Fruit fly (Drosophila melanogaster) whole organism, embryonic: ENCODE results near the gene MICAL-like.

Source experiments
- Ada2b ChIP-seq: fragments of 200-800 bp; sonication (Bioruptor generic); IDR thresholded peaks from 2 replicates; pipeline ENCODE4 v1.3.6; 2022; ENCODE audit warnings: missing biosample characterization, missing genetic modification characterization
- Aef1 ChIP-seq: fragments of 200-800 bp; sonication (Bioruptor generic); IDR thresholded peaks from 3 replicates; pipeline ENCODE4 v1.3.6; 2022; ENCODE audit warnings: missing biosample characterization, missing genetic modification characterization
- Asciz ChIP-seq: fragments of 200-800 bp; sonication (Bioruptor generic); optimal IDR thresholded peaks from 2 replicates; lab custom pipeline; 2017; ENCODE audit warnings: missing biosample characterization, mild to moderate bottlenecking, missing genetic modification characterization, missing genetic modification reagents
- BEAF-32 ChIP-seq: fragments of 200-800 bp; sonication (Bioruptor generic); optimal IDR thresholded peaks from 3 replicates; lab custom pipeline; 2017; ENCODE audit warnings: missing biosample characterization, missing genetic modification characterization, mild to moderate bottlenecking, moderate library complexity, missing genetic modification reagents
- CG10267 ChIP-seq: fragments of 200-800 bp; sonication (Bioruptor generic); optimal IDR thresholded peaks from 2 replicates; lab custom pipeline; 2018; ENCODE audit warnings: missing biosample characterization, mild to moderate bottlenecking, missing genetic modification characterization, moderate library complexity
- CG10321 ChIP-seq: fragments of 200-800 bp; sonication (Bioruptor generic); IDR thresholded peaks from 2 replicates; pipeline ENCODE4 v1.3.6; 2022; ENCODE audit warnings: missing biosample characterization, missing genetic modification characterization
- CG10654 ChIP-seq: fragments of 200-800 bp; sonication (Bioruptor generic); optimal IDR thresholded peaks from 2 replicates; lab custom pipeline; 2016; ENCODE audit warnings: missing biosample characterization, missing genetic modification characterization
- CG11085 ChIP-seq: fragments of 200-800 bp; sonication (Bioruptor generic); IDR thresholded peaks from 2 replicates; pipeline ENCODE4 v1.3.6; 2022; ENCODE audit warnings: missing biosample characterization, missing genetic modification characterization
- CG12071 ChIP-seq: fragments of 200-800 bp; sonication (Bioruptor generic); optimal IDR thresholded peaks from 3 replicates; lab custom pipeline; 2018; ENCODE audit warnings: missing biosample characterization, mild to moderate bottlenecking, missing genetic modification characterization
- CG1233 ChIP-seq: fragments of 200-800 bp; sonication (Bioruptor generic); optimal IDR thresholded peaks from 4 replicates; lab custom pipeline; 2018; ENCODE audit warnings: missing biosample characterization, mild to moderate bottlenecking, missing genetic modification characterization
- CG12769 ChIP-seq: fragments of 200-800 bp; sonication (Bioruptor generic); optimal IDR thresholded peaks from 2 replicates; lab custom pipeline; 2019; ENCODE audit warnings: missing biosample characterization, mild to moderate bottlenecking, missing genetic modification characterization, moderate library complexity
- CG15073 ChIP-seq: fragments of 200-800 bp; sonication (Bioruptor generic); optimal IDR thresholded peaks from 2 replicates; lab custom pipeline; 2016; ENCODE audit warnings: missing biosample characterization, missing genetic modification characterization
- CG16813 ChIP-seq: fragments of 200-800 bp; sonication (Bioruptor generic); IDR thresholded peaks from 3 replicates; pipeline ENCODE4 v1.3.6; 2022; ENCODE audit warnings: missing biosample characterization, missing genetic modification characterization; ENCODE audit not compliant: partially characterized antibody
- CG17912 ChIP-seq: fragments of 200-800 bp; sonication (Bioruptor generic); optimal IDR thresholded peaks from 2 replicates; lab custom pipeline; 2018; ENCODE audit warnings: missing biosample characterization, mild to moderate bottlenecking, missing genetic modification characterization
- CG18011 ChIP-seq: fragments of 200-800 bp; sonication (Bioruptor generic); optimal IDR thresholded peaks from 2 replicates; lab custom pipeline; 2017; ENCODE audit warnings: missing biosample characterization, missing genetic modification characterization, mild to moderate bottlenecking, moderate library complexity, missing genotype
- CG2202 ChIP-seq: fragments of 200-800 bp; sonication (Bioruptor generic); optimal IDR thresholded peaks from 2 replicates; lab custom pipeline; 2018; ENCODE audit warnings: missing biosample characterization, mild to moderate bottlenecking, missing genetic modification characterization
- CG31224 ChIP-seq: fragments of 200-800 bp; sonication (Bioruptor generic); IDR thresholded peaks from 2 replicates; pipeline ENCODE4 v1.3.6; 2022; ENCODE audit warnings: missing biosample characterization, missing genetic modification characterization
- CG31441 ChIP-seq: fragments of 200-800 bp; sonication (Bioruptor generic); IDR thresholded peaks from 2 replicates; pipeline ENCODE4 v1.3.6; 2022; ENCODE audit warnings: missing biosample characterization, missing genetic modification characterization
- CG32767 ChIP-seq: fragments of 200-800 bp; sonication (Bioruptor generic); IDR thresholded peaks from 2 replicates; pipeline ENCODE4 v1.3.6; 2022; ENCODE audit warnings: missing biosample characterization, missing genetic modification characterization
- CG42726 ChIP-seq: fragments of 200-800 bp; sonication (Bioruptor generic); IDR thresholded peaks from 2 replicates; pipeline ENCODE4 v1.3.6; 2022; ENCODE audit warnings: missing biosample characterization, missing genetic modification characterization; ENCODE audit not compliant: partially characterized antibody
- CG6254 ChIP-seq: fragments of 200-800 bp; sonication (Bioruptor generic); optimal IDR thresholded peaks from 3 replicates; lab custom pipeline; 2017; ENCODE audit warnings: mild to moderate bottlenecking, missing biosample characterization, missing genetic modification reagents, missing genetic modification characterization
- CG9876 ChIP-seq: fragments of 200-800 bp; sonication (Bioruptor generic); optimal IDR thresholded peaks from 2 replicates; lab custom pipeline; 2016; ENCODE audit warnings: missing biosample characterization, missing genetic modification characterization
- D ChIP-seq, 2 experiments: fragments of 200-800 bp in 1 of 2; fragments of >200 bp in 1 of 2; sonication (Bioruptor generic) in 1 of 2; optimal IDR thresholded peaks; 2 replicates in 1 of 2; 3 replicates in 1 of 2; lab custom pipeline; 2017; ENCODE audit warnings: mild to moderate bottlenecking in 1 of 2, missing biosample characterization in 1 of 2, missing genetic modification characterization in 1 of 2, missing genetic modification reagents in 1 of 2
- Drgx ChIP-seq: fragments of 200-800 bp; sonication (Bioruptor generic); IDR thresholded peaks from 2 replicates; pipeline ENCODE4 v1.3.6; 2022; ENCODE audit warnings: missing biosample characterization, missing genetic modification characterization
- Gug ChIP-seq: fragments of 200-800 bp; sonication (Bioruptor generic); IDR thresholded peaks from 4 replicates; pipeline ENCODE4 v1.3.6; 2022; ENCODE audit warnings: missing biosample characterization, missing genetic modification characterization
- H2.0 ChIP-seq: fragments of 200-800 bp; sonication (Bioruptor generic); IDR thresholded peaks from 2 replicates; pipeline ENCODE4 v1.3.6; 2022; ENCODE audit warnings: missing biosample characterization, missing genetic modification characterization
- Lpt ChIP-seq: fragments of >200 bp; optimal IDR thresholded peaks from 2 replicates; lab custom pipeline; 2018; ENCODE audit warnings: missing biosample characterization, missing genetic modification characterization
- Med ChIP-seq: fragments of 200-800 bp; sonication (Bioruptor generic); peaks from one replicate; lab custom pipeline; 2016; ENCODE audit warnings: missing biosample characterization, missing genetic modification characterization, mild to moderate bottlenecking, inconsistent platforms, moderate library complexity
- Myb ChIP-seq: fragments of 200-800 bp; sonication (Bioruptor generic); optimal IDR thresholded peaks from 2 replicates; lab custom pipeline; 2016; ENCODE audit warnings: missing biosample characterization, missing genetic modification characterization
- NFAT ChIP-seq: fragments of 200-800 bp; sonication (Bioruptor generic); IDR thresholded peaks from 2 replicates; pipeline ENCODE4 v1.3.6; 2022; ENCODE audit warnings: missing biosample characterization, missing genetic modification characterization
- Nf-YB ChIP-seq: fragments of 200-800 bp; sonication (Bioruptor generic); optimal IDR thresholded peaks from 3 replicates; lab custom pipeline; 2019; ENCODE audit warnings: missing biosample characterization, mild to moderate bottlenecking, missing genetic modification characterization, moderate library complexity
- PHDP ChIP-seq: fragments of 200-800 bp; sonication (Bioruptor generic); optimal IDR thresholded peaks from 3 replicates; lab custom pipeline; 2018; ENCODE audit warnings: missing biosample characterization, mild to moderate bottlenecking, missing genetic modification characterization, moderate library complexity
- Poxn ChIP-seq: fragments of 200-800 bp; sonication (Bioruptor generic); IDR thresholded peaks from 2 replicates; pipeline ENCODE4 v1.3.6; 2022; ENCODE audit warnings: missing biosample characterization, missing genetic modification characterization
- Six4 ChIP-seq: fragments of 200-800 bp; sonication (Bioruptor generic); optimal IDR thresholded peaks from 2 replicates; lab custom pipeline; 2016; ENCODE audit warnings: missing biosample characterization, missing genetic modification characterization
- Ssrp ChIP-seq: fragments of 200-800 bp; sonication (Bioruptor generic); optimal IDR thresholded peaks from 2 replicates; lab custom pipeline; 2018; ENCODE audit warnings: missing biosample characterization, mild to moderate bottlenecking, missing genetic modification characterization, moderate library complexity
- abd-A ChIP-seq: fragments of 200-800 bp; sonication (Bioruptor generic); optimal IDR thresholded peaks from 3 replicates; lab custom pipeline; 2019; ENCODE audit warnings: missing biosample characterization, mild to moderate bottlenecking, missing genetic modification characterization, moderate library complexity
- cad ChIP-seq: fragments of >200 bp; optimal IDR thresholded peaks from 2 replicates; lab custom pipeline; 2017; ENCODE audit warnings: missing biosample characterization, missing genetic modification characterization
- corto ChIP-seq: fragments of 200-800 bp; sonication (Bioruptor generic); optimal IDR thresholded peaks from 2 replicates; lab custom pipeline; 2016; ENCODE audit warnings: missing biosample characterization, mild to moderate bottlenecking, missing genetic modification characterization, moderate library complexity
- fd102C ChIP-seq: fragments of 200-800 bp; sonication (Bioruptor generic); optimal IDR thresholded peaks from 2 replicates; lab custom pipeline; 2018; ENCODE audit warnings: missing biosample characterization, mild to moderate bottlenecking, missing genetic modification characterization, moderate library complexity
- fd96Cb ChIP-seq: fragments of 200-800 bp; sonication (Bioruptor generic); optimal IDR thresholded peaks from 2 replicates; lab custom pipeline; 2018; ENCODE audit warnings: missing biosample characterization, mild to moderate bottlenecking, missing genetic modification characterization, moderate library complexity
- grau ChIP-seq: fragments of 200-800 bp; optimal IDR thresholded peaks from 3 replicates; lab custom pipeline; 2019; ENCODE audit warnings: missing biosample characterization, mild to moderate bottlenecking, missing genetic modification characterization, moderate library complexity
- inv ChIP-seq: fragments of 200-800 bp; sonication (Bioruptor generic); IDR thresholded peaks from 2 replicates; pipeline ENCODE4 v1.3.6; 2022; ENCODE audit warnings: missing biosample characterization, missing genetic modification characterization; ENCODE audit not compliant: partially characterized antibody
- jumu ChIP-seq: fragments of 200-800 bp; sonication (Bioruptor generic); optimal IDR thresholded peaks from 3 replicates; lab custom pipeline; 2016; ENCODE audit warnings: missing biosample characterization, missing genetic modification characterization
- knrl ChIP-seq: fragments of 200-800 bp; sonication (Bioruptor generic); IDR thresholded peaks from 3 replicates; pipeline ENCODE4 v1.3.6; 2022; ENCODE audit warnings: missing biosample characterization, missing genetic modification characterization; ENCODE audit not compliant: partially characterized antibody
- lbe ChIP-seq: fragments of 200-800 bp; sonication (Bioruptor generic); optimal IDR thresholded peaks from 2 replicates; lab custom pipeline; 2016; ENCODE audit warnings: missing biosample characterization, mild to moderate bottlenecking, missing genetic modification characterization
- lov ChIP-seq, 2 experiments: fragments of 200-800 bp in 1 of 2; fragments of >200 bp in 1 of 2; sonication (Bioruptor generic) in 1 of 2; IDR thresholded peaks in 1 of 2; optimal IDR thresholded peaks in 1 of 2; 2 replicates in 1 of 2; 3 replicates in 1 of 2; pipeline versions ENCODE4 v1.3.6 to Lab custom; 2017 to 2022; ENCODE audit warnings: missing biosample characterization in 1 of 2, missing genetic modification characterization in 1 of 2
- sens-2 ChIP-seq: fragments of 200-800 bp; sonication (Bioruptor generic); IDR thresholded peaks from 2 replicates; pipeline ENCODE4 v1.3.6; 2022; ENCODE audit warnings: missing biosample characterization, missing genetic modification characterization
- trem ChIP-seq: fragments of 200-800 bp; optimal IDR thresholded peaks from 3 replicates; lab custom pipeline; 2019; ENCODE audit warnings: missing biosample characterization, mild to moderate bottlenecking, missing genetic modification characterization, moderate library complexity
- wek ChIP-seq: fragments of 200-800 bp; sonication (Bioruptor generic); optimal IDR thresholded peaks from 3 replicates; lab custom pipeline; 2018; ENCODE audit warnings: missing biosample characterization, mild to moderate bottlenecking, missing genetic modification characterization, moderate library complexity

Gene MICAL-like

DNA sequence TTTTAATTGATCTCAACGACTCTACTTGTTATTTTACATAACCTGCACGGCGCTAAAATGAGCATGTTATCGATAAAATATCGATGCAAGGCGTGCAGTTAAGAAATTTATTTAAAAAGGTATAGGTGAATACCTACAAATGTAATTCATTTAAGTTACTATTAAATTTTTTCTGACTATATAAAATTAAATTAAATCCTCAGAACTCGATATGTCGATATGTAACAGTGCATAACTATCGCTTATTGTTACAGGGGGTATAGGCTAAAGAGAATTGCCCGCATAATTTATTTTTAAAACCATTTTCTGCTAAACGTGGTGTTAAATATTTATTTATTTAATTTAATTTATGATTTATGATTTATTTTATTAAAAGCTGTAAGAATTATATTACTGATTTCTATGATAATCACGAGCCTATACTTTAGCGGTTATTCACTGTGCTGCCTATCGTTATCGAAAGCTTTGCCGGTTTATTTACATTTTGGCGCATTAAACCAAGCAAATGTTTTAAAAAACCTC lies 2.7 kb upstream of the MICAL-like start, which contains the start of the genes mRpL20 and Icmt (continued):
- no peak for TF ChIP-seq Lpt (GFP tag; lab: Kevin White, UChicago)
- peak; percentile 96 for TF ChIP-seq Drgx (GFP tag; lab: Robert Waterston, UW)
- peak; percentile 96 for TF ChIP-seq Ssrp (tag; lab: Kevin White, UChicago)
- peak; percentile 52 for TF ChIP-seq corto (GFP tag; lab: Kevin White, UChicago)
- no peak for TF ChIP-seq CG42726 (GFP tag; lab: Robert Waterston, UW)
- TF ChIP-seq CG10321, result peak; percentile 74
- TF ChIP-seq Poxn (GFP tag; lab: Robert Waterston, UW), result peak; percentile 92
- peak; percentile 88 for TF ChIP-seq CG1233 (GFP tag; lab: Kevin White, UChicago)
- peak; percentile 77 for TF ChIP-seq CG10267 (tag; lab: Kevin White, UChicago)
- TF ChIP-seq Asciz (GFP tag; lab: Kevin White, UChicago), result peak; percentile 79
- TF ChIP-seq CG11085 (GFP tag; lab: Robert Waterston, UW), result peak; percentile 94
- TF ChIP-seq CG12071 (GFP tag; lab: Kevin White, UChicago), result peak; percentile 26
- TF ChIP-seq grau, result peak; percentile 100
- peak; percentile 96 for TF ChIP-seq Aef1 (GFP tag; lab: Robert Waterston, UW)
- peak; percentile 63 for TF ChIP-seq wek
- TF ChIP-seq Ada2b, result peak; percentile 93
- peak; percentile 26 for TF ChIP-seq jumu (GFP tag; lab: Kevin White, UChicago)
- peak; percentile 68 for TF ChIP-seq BEAF-32
- peak; percentile 97 for TF ChIP-seq PHDP (tag; lab: Kevin White, UChicago)
- TF ChIP-seq CG12769 (tag; lab: Kevin White, UChicago), result peak; percentile 84
- peak; percentile 97 for TF ChIP-seq H2.0 (GFP tag; lab: Robert Waterston, UW)
- peak; percentile 92 for TF ChIP-seq CG31224 (GFP tag; lab: Robert Waterston, UW)
- TF ChIP-seq CG10654, result peak; percentile 76
- TF ChIP-seq D (optimal IDR thresholded peaks at IDR 0.05; lab: Kevin White, UChicago), result no peak
- peak; percentile 64 for TF ChIP-seq D (GFP tag; optimal IDR thresholded peaks at IDR 0.05; lab: Kevin White, UChicago)
- TF ChIP-seq Gug (GFP tag; lab: Robert Waterston, UW), result peak; percentile 95
- no peak for TF ChIP-seq abd-A
- peak; percentile 87 for TF ChIP-seq fd96Cb
- TF ChIP-seq CG32767 (GFP tag; lab: Robert Waterston, UW), result peak; percentile 96
- peak; percentile 45 for TF ChIP-seq CG18011 (GFP tag; lab: Kevin White, UChicago)
- peak; percentile 82 for TF ChIP-seq Med (GFP tag; lab: Kevin White, UChicago)
- TF ChIP-seq CG15073 (GFP tag; lab: Kevin White, UChicago), result peak; percentile 52
- no peak for TF ChIP-seq CG17912
- peak; percentile 93 for TF ChIP-seq NFAT
- peak; percentile 80 for TF ChIP-seq sens-2 (GFP tag; lab: Robert Waterston, UW)
- TF ChIP-seq lov (optimal IDR thresholded peaks at IDR 0.05; lab: Kevin White, UChicago), result no peak
- TF ChIP-seq lov (GFP tag; IDR thresholded peaks at IDR 0.05; lab: Robert Waterston, UW), result peak; percentile 91
- TF ChIP-seq CG16813 (GFP tag; lab: Robert Waterston, UW), result peak; percentile 72
- peak; percentile 85 for TF ChIP-seq Six4 (GFP tag; lab: Kevin White, UChicago)
- TF ChIP-seq CG2202 (tag; lab: Kevin White, UChicago), result peak; percentile 76
- TF ChIP-seq Nf-YB (GFP tag; lab: Kevin White, UChicago), result peak; percentile 77
- no peak for TF ChIP-seq cad (GFP tag; lab: Kevin White, UChicago)
- TF ChIP-seq trem (tag; lab: Kevin White, UChicago), result peak; percentile 73
- TF ChIP-seq CG9876 (GFP tag; lab: Kevin White, UChicago), result no peak
- TF ChIP-seq knrl, result peak; percentile 76
- TF ChIP-seq inv (GFP tag; lab: Robert Waterston, UW), result peak; percentile 65
- TF ChIP-seq CG31441 (GFP tag; lab: Robert Waterston, UW), result peak; percentile 95
- no peak for TF ChIP-seq Myb (GFP tag; lab: Kevin White, UChicago)
- peak; percentile 82 for TF ChIP-seq lbe (GFP tag; lab: Kevin White, UChicago)
- TF ChIP-seq fd102C, result no peak
- TF ChIP-seq CG6254, result peak; percentile 49
